Worm (Caenorhabditis elegans) whole organism, young adult: ENCODE results near the gene C48B4.3.

Experiments
- B0035.1 ChIP-seq: sonication (generic microtip); optimal IDR thresholded peaks from 2 replicates; lab custom pipeline; 2016; ENCODE audit warnings: missing genetic modification characterization, mild to moderate bottlenecking, missing compliant biosample characterization, missing genotype, missing genetic modification reagents
- D2030.7 ChIP-seq: fragments of 200-800 bp; sonication (Bioruptor generic); IDR thresholded peaks from 2 replicates; pipeline ENCODE4 v1.3.6; 2022; ENCODE audit warnings: missing genetic modification reagents, missing genetic modification characterization, missing compliant biosample characterization
- F10E7.11 ChIP-seq: sonication (generic microtip); optimal IDR thresholded peaks from 2 replicates; lab custom pipeline; 2017; ENCODE audit warnings: mild to moderate bottlenecking, missing genetic modification characterization, moderate library complexity, missing compliant biosample characterization
- F33H1.4 ChIP-seq: fragments of 200-800 bp; sonication (Bioruptor generic); IDR thresholded peaks from 2 replicates; pipeline ENCODE4 v1.3.6; 2022; ENCODE audit warnings: missing genetic modification reagents, missing genetic modification characterization, missing compliant biosample characterization
- F49E8.2 ChIP-seq: sonication (generic microtip); optimal IDR thresholded peaks from 3 replicates; lab custom pipeline; 2017; ENCODE audit warnings: missing genetic modification characterization, mild to moderate bottlenecking, missing compliant biosample characterization, antibody characterized with exemption, moderate library complexity; ENCODE audit not compliant: insufficient read depth
- F55B11.4 ChIP-seq: sonication (generic microtip); optimal IDR thresholded peaks from 2 replicates; lab custom pipeline; 2016; ENCODE audit warnings: missing compliant biosample characterization, missing genetic modification characterization, borderline replicate concordance; ENCODE audit not compliant: insufficient read depth
- F57A8.1 ChIP-seq: fragments of 200-800 bp; sonication (Bioruptor generic); optimal IDR thresholded peaks from 2 replicates; lab custom pipeline; 2018; ENCODE audit warnings: mild to moderate bottlenecking, missing genetic modification characterization, moderate library complexity, missing compliant biosample characterization
- T26A5.8 ChIP-seq: sonication (generic microtip); optimal IDR thresholded peaks from 2 replicates; lab custom pipeline; 2016; ENCODE audit warnings: missing genetic modification characterization, missing compliant biosample characterization
- Y79H2A.3 ChIP-seq: fragments of 200-800 bp; sonication (Bioruptor generic); conservative IDR thresholded peaks from 2 replicates; pipeline ENCODE4 v1.3.6; 2022; ENCODE audit warnings: missing genetic modification reagents, missing genetic modification characterization, missing compliant biosample characterization
- ZK185.1 ChIP-seq: sonication (generic microtip); optimal IDR thresholded peaks from 2 replicates; lab custom pipeline; 2016; ENCODE audit warnings: mild to moderate bottlenecking, missing genetic modification characterization, missing compliant biosample characterization; ENCODE audit not compliant: poor library complexity, severe bottlenecking
- aptf-2 ChIP-seq: fragments of 200-800 bp; sonication (Bioruptor generic); conservative IDR thresholded peaks from 2 replicates; pipeline ENCODE4 v1.3.6; 2022; ENCODE audit warnings: missing genetic modification reagents, missing genetic modification characterization, missing compliant biosample characterization
- aptf-3 ChIP-seq: fragments of 200-800 bp; sonication (Bioruptor generic); IDR thresholded peaks from 2 replicates; pipeline ENCODE4 v1.3.6; 2022; ENCODE audit warnings: missing genetic modification characterization, missing compliant biosample characterization
- attf-3 ChIP-seq: fragments of 200-800 bp; sonication (Bioruptor generic); conservative IDR thresholded peaks from 2 replicates; pipeline ENCODE4 v1.3.6; 2022; ENCODE audit warnings: missing genetic modification reagents, missing genetic modification characterization, missing compliant biosample characterization
- attf-6 ChIP-seq: fragments of 200-800 bp; sonication (Bioruptor generic); IDR thresholded peaks from 2 replicates; pipeline ENCODE4 v1.3.6; 2022; ENCODE audit warnings: missing genetic modification reagents, missing genetic modification characterization, missing compliant biosample characterization
- bed-1 ChIP-seq: fragments of 200-800 bp; sonication (Bioruptor generic); IDR thresholded peaks from 2 replicates; pipeline ENCODE4 v1.3.6; 2022; ENCODE audit warnings: missing genetic modification reagents, missing genetic modification characterization, missing compliant biosample characterization
- cebp-1 ChIP-seq, 2 experiments: fragments of 200-800 bp in 1 of 2; sonication (Bioruptor generic) in 1 of 2; sonication (generic microtip) in 1 of 2; IDR thresholded peaks in 1 of 2; optimal IDR thresholded peaks in 1 of 2; 2 replicates each; pipeline versions ENCODE4 v1.3.6 to Lab custom; 2017 to 2022; ENCODE audit warnings: missing compliant biosample characterization in 2 of 2, missing genetic modification characterization in 2 of 2, mild to moderate bottlenecking in 1 of 2, missing genetic modification reagents in 1 of 2, moderate library complexity in 1 of 2
- cebp-2 ChIP-seq: fragments of 200-800 bp; sonication (Bioruptor generic); IDR thresholded peaks from 2 replicates; pipeline ENCODE4 v1.3.6; 2022; ENCODE audit warnings: missing genetic modification characterization, missing compliant biosample characterization
- ceh-100 ChIP-seq: fragments of 200-800 bp; sonication (Bioruptor generic); IDR thresholded peaks from 2 replicates; pipeline ENCODE4 v1.3.6; 2022; ENCODE audit warnings: missing genetic modification reagents, missing genetic modification characterization, missing compliant biosample characterization
- ceh-58 ChIP-seq: fragments of 200-800 bp; sonication (Bioruptor generic); IDR thresholded peaks from 2 replicates; pipeline ENCODE4 v1.3.6; 2022; ENCODE audit warnings: missing genetic modification characterization, missing compliant biosample characterization
- dpff-1 ChIP-seq: sonication (generic microtip); optimal IDR thresholded peaks from 2 replicates; lab custom pipeline; 2017; ENCODE audit warnings: mild to moderate bottlenecking, missing genetic modification characterization, missing compliant biosample characterization
- dpl-1 ChIP-seq: fragments of 150-350 bp; optimal IDR thresholded peaks from 2 replicates; lab custom pipeline; 2014; ENCODE audit warnings: missing biosample characterization, missing genetic modification reagents, missing genetic modification characterization
- egl-18 ChIP-seq: fragments of 200-800 bp; sonication (Bioruptor generic); IDR thresholded peaks from 2 replicates; pipeline ENCODE4 v1.3.6; 2022; ENCODE audit warnings: missing genetic modification reagents, missing genetic modification characterization, missing compliant biosample characterization
- fkh-3 ChIP-seq: sonication (generic microtip); optimal IDR thresholded peaks from 2 replicates; lab custom pipeline; 2016; ENCODE audit warnings: mild to moderate bottlenecking, missing genetic modification characterization, missing compliant biosample characterization
- gei-17 ChIP-seq: fragments of 200-800 bp; sonication (Bioruptor generic); optimal IDR thresholded peaks from 2 replicates; lab custom pipeline; 2018; ENCODE audit warnings: mild to moderate bottlenecking, missing genetic modification characterization, missing compliant biosample characterization
- let-526 ChIP-seq: fragments of 200-800 bp; sonication (Bioruptor generic); IDR thresholded peaks from 2 replicates; pipeline ENCODE4 v1.3.6; 2022; ENCODE audit warnings: missing genetic modification reagents, missing genetic modification characterization, missing compliant biosample characterization
- lir-1 ChIP-seq: fragments of 200-800 bp; sonication (Bioruptor generic); conservative IDR thresholded peaks from 2 replicates; pipeline ENCODE4 v1.3.6; 2022; ENCODE audit warnings: missing genetic modification reagents, missing genetic modification characterization, missing compliant biosample characterization
- lsy-27 ChIP-seq: sonication (generic microtip); optimal IDR thresholded peaks from 2 replicates; lab custom pipeline; 2017; ENCODE audit warnings: missing genetic modification characterization, mild to moderate bottlenecking, missing compliant biosample characterization, antibody characterized with exemption, missing genotype, borderline replicate concordance; ENCODE audit not compliant: insufficient read depth
- mcd-1 ChIP-seq: fragments of 200-800 bp; sonication (Bioruptor generic); IDR thresholded peaks from 2 replicates; pipeline ENCODE4 v1.3.6; 2022; ENCODE audit warnings: missing genetic modification reagents, missing genetic modification characterization, missing compliant biosample characterization
- mes-4 ChIP-seq: sonication (generic microtip); optimal IDR thresholded peaks from 2 replicates; lab custom pipeline; 2016; ENCODE audit warnings: missing genotype, missing genetic modification characterization, missing compliant biosample characterization
- nfya-2 ChIP-seq: fragments of 200-800 bp; sonication (Bioruptor generic); IDR thresholded peaks from 2 replicates; pipeline ENCODE4 v1.3.6; 2022; ENCODE audit warnings: missing genetic modification reagents, missing genetic modification characterization, missing compliant biosample characterization
- nhr-27 ChIP-seq: fragments of 200-800 bp; sonication (Bioruptor generic); optimal IDR thresholded peaks from 2 replicates; lab custom pipeline; 2018; ENCODE audit warnings: mild to moderate bottlenecking, missing genetic modification characterization, moderate library complexity, missing compliant biosample characterization
- rec-8 ChIP-seq, 2 experiments: sonication (generic microtip); optimal IDR thresholded peaks; 2 replicates each; lab custom pipeline; 2016; ENCODE audit warnings: mild to moderate bottlenecking in 2 of 2, missing genetic modification characterization in 2 of 2, missing genetic modification reagents in 2 of 2, missing genotype in 2 of 2, missing biosample characterization in 1 of 2, missing compliant biosample characterization in 1 of 2, moderate library complexity in 1 of 2
- repo-1 ChIP-seq: sonication (generic microtip); optimal IDR thresholded peaks from 2 replicates; lab custom pipeline; 2017; ENCODE audit warnings: mild to moderate bottlenecking, missing genetic modification characterization, missing compliant biosample characterization
- sea-2 ChIP-seq: fragments of 200-800 bp; sonication (Bioruptor generic); IDR thresholded peaks from 2 replicates; pipeline ENCODE4 v1.3.6; 2022; ENCODE audit warnings: missing genetic modification characterization, missing compliant biosample characterization
- snpc-3.4 ChIP-seq: sonication (generic microtip); optimal IDR thresholded peaks from 2 replicates; lab custom pipeline; 2017; ENCODE audit warnings: missing genetic modification characterization, mild to moderate bottlenecking, missing compliant biosample characterization, antibody characterized with exemption, moderate library complexity, missing genotype, missing genetic modification reagents
- snpc-4 ChIP-seq, 5 experiments: fragments of 150-350 bp in 1 of 5; sonication (generic microtip) in 4 of 5; optimal IDR thresholded peaks; 2 replicates each; lab custom pipeline; 2014 to 2018; ENCODE audit warnings: missing genetic modification characterization in 5 of 5, missing biosample characterization in 3 of 5, antibody characterized with exemption in 2 of 5, mild to moderate bottlenecking in 2 of 5, missing compliant biosample characterization in 2 of 5, missing genotype in 2 of 5, moderate library complexity in 2 of 5, missing genetic modification reagents in 1 of 5
- somi-1 ChIP-seq: fragments of 200-800 bp; sonication (Bioruptor generic); optimal IDR thresholded peaks from 2 replicates; lab custom pipeline; 2018; ENCODE audit warnings: mild to moderate bottlenecking, missing genetic modification characterization, missing compliant biosample characterization
- sptf-2 ChIP-seq: fragments of 200-800 bp; sonication (Bioruptor generic); optimal IDR thresholded peaks from 2 replicates; lab custom pipeline; 2018; ENCODE audit warnings: mild to moderate bottlenecking, missing genetic modification characterization, missing compliant biosample characterization
- tbp1 ChIP-seq: fragments of 200-800 bp; sonication (Bioruptor generic); optimal IDR thresholded peaks from 2 replicates; lab custom pipeline; 2018; ENCODE audit warnings: mild to moderate bottlenecking, missing genetic modification characterization, missing compliant biosample characterization
- tbx-9 ChIP-seq: sonication (generic microtip); optimal IDR thresholded peaks from 2 replicates; lab custom pipeline; 2016; ENCODE audit warnings: borderline replicate concordance, missing genetic modification characterization, inconsistent platforms, missing compliant biosample characterization
- unc-62 ChIP-seq: fragments of 150-350 bp; optimal IDR thresholded peaks from 2 replicates; lab custom pipeline; 2014; ENCODE audit warnings: missing biosample characterization, missing genetic modification reagents, missing genetic modification characterization
- zfh-2 ChIP-seq: fragments of 200-800 bp; sonication (Bioruptor generic); conservative IDR thresholded peaks from 2 replicates; pipeline ENCODE4 v1.3.6; 2022; ENCODE audit warnings: missing genetic modification reagents, missing genetic modification characterization, missing compliant biosample characterization
- zim-3 ChIP-seq: sonication (generic microtip); optimal IDR thresholded peaks from 2 replicates; lab custom pipeline; 2017; ENCODE audit warnings: mild to moderate bottlenecking, missing genetic modification characterization, moderate library complexity, missing compliant biosample characterization
- ztf-25 ChIP-seq: fragments of 200-800 bp; sonication (Bioruptor generic); IDR thresholded peaks from 2 replicates; pipeline ENCODE4 v1.3.6; 2022; ENCODE audit warnings: missing genetic modification reagents, missing genetic modification characterization, missing compliant biosample characterization
- ztf-26 ChIP-seq: sonication (generic microtip); optimal IDR thresholded peaks from 2 replicates; lab custom pipeline; 2017; ENCODE audit warnings: missing genetic modification characterization, missing compliant biosample characterization
- ztf-3 ChIP-seq: fragments of 200-800 bp; sonication (Bioruptor generic); optimal IDR thresholded peaks from 2 replicates; lab custom pipeline; 2018; ENCODE audit warnings: mild to moderate bottlenecking, missing genetic modification characterization, missing compliant biosample characterization

C48B4.3 gene

DNA sequence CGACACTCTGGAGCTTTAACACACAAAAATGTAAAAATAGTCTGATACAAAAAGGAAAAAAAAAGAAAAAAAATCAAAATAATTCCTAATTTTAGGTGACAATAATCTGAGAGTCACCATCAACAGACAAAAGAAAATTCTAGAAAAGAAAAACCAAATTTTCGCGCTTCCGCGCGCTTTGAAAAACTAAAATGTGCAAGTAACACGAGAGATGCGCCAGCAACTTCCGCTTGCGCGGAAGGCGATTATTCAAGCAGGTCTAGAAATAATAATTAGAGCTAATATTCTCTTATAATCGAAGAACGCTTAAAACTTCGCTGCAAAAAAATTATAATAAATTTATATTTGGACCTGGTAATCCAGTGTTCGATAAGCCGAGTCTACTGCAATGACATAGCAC lies 34.7 kb upstream of the C48B4.3 start (continued):
- TF ChIP-seq zfh-2 (GFP tag; lab: Robert Waterston, UW) = no peak
- peak in 1 of 2 experiments; percentile 17 for TF ChIP-seq rec-8 (tag; optimal IDR thresholded peaks at IDR 0.05; lab: Kevin White, UChicago)
- peak; percentile 97 for TF ChIP-seq Y79H2A.3 (GFP tag; lab: Robert Waterston, UW)
- peak; percentile 97 for TF ChIP-seq F33H1.4 (GFP tag; lab: Robert Waterston, UW)
- TF ChIP-seq sea-2 = no peak
- peak; percentile 72 for TF ChIP-seq repo-1
- no peak for TF ChIP-seq nhr-27
- TF ChIP-seq mcd-1 = peak; percentile 95
- no peak for TF ChIP-seq ztf-3 (GFP tag; lab: Kevin White, UChicago)
- TF ChIP-seq ztf-26 (tag; lab: Kevin White, UChicago) = no peak
- no peak for TF ChIP-seq somi-1
- peak; percentile 91 for TF ChIP-seq attf-6 (GFP tag; lab: Robert Waterston, UW)
- TF ChIP-seq F10E7.11 (tag; lab: Kevin White, UChicago) = no peak
- no peak for TF ChIP-seq F55B11.4 (tag; lab: Kevin White, UChicago)
- TF ChIP-seq nfya-2 = peak; percentile 87; the same call in 1 of the 2 replicates
- no peak for TF ChIP-seq sptf-2 (GFP tag; lab: Kevin White, UChicago)
- peak; percentile 3 for TF ChIP-seq T26A5.8
- peak; percentile 40 for TF ChIP-seq lsy-27 (tag; lab: Kevin White, UChicago)
- TF ChIP-seq unc-62 (GFP tag; lab: Kevin White, UChicago) = no peak
- TF ChIP-seq dpff-1 (tag; lab: Kevin White, UChicago) = no peak
- TF ChIP-seq aptf-3 (GFP tag; lab: Robert Waterston, UW) = no peak
- no peak for TF ChIP-seq zim-3 (tag; lab: Kevin White, UChicago)
- peak; percentile 57 for TF ChIP-seq mes-4 (tag; lab: Kevin White, UChicago)
- peak; percentile 68; the same call in 1 of the 2 replicates for TF ChIP-seq aptf-2
- TF ChIP-seq dpl-1 (GFP tag; lab: Kevin White, UChicago) = peak; percentile 99
- peak; percentile 85 for TF ChIP-seq ceh-100 (GFP tag; lab: Robert Waterston, UW)
- no peak for TF ChIP-seq B0035.1 (tag; lab: Kevin White, UChicago)
- peak; percentile 99 for TF ChIP-seq D2030.7 (GFP tag; lab: Robert Waterston, UW)
- no peak for TF ChIP-seq fkh-3
- TF ChIP-seq F57A8.1 (GFP tag; lab: Kevin White, UChicago) = no peak
- 0 out of 2 replicates have a peak, but pooled peaks have one; percentile 25 for TF ChIP-seq bed-1
- TF ChIP-seq ZK185.1 (tag; lab: Kevin White, UChicago) = peak; percentile 69
- TF ChIP-seq tbx-9 = no peak
- peak; percentile 75 for TF ChIP-seq tbp1 (GFP tag; lab: Kevin White, UChicago)
- TF ChIP-seq attf-3 = peak; percentile 72
- TF ChIP-seq cebp-2 (GFP tag; lab: Robert Waterston, UW) = no peak
- 0 out of 2 replicates have a peak, but pooled peaks have one; percentile 49 for TF ChIP-seq egl-18 (GFP tag; lab: Robert Waterston, UW)
- no peak for TF ChIP-seq cebp-1 (GFP tag; IDR thresholded peaks at IDR 0.05; lab: Robert Waterston, UW)
- TF ChIP-seq cebp-1 (tag; optimal IDR thresholded peaks at IDR 0.05; lab: Kevin White, UChicago) = peak; percentile 33
- TF ChIP-seq gei-17 (GFP tag; lab: Kevin White, UChicago) = no peak
- peak; percentile 52 for TF ChIP-seq snpc-4 (GFP tag; optimal IDR thresholded peaks at IDR 0.05; lab: Kevin White, UChicago)
- TF ChIP-seq snpc-4 (tag; optimal IDR thresholded peaks at IDR 0.05; lab: Kevin White, UChicago) = peak; percentile 54 to 86 (median 70)
- peak; percentile 93 for TF ChIP-seq lir-1 (GFP tag; lab: Robert Waterston, UW)
- TF ChIP-seq ztf-25 = no peak
- peak; percentile 97 for TF ChIP-seq snpc-3.4 (tag; lab: Kevin White, UChicago)
- TF ChIP-seq F49E8.2 (tag; lab: Kevin White, UChicago) = peak; percentile 97
- no peak for TF ChIP-seq ceh-58 (GFP tag; lab: Robert Waterston, UW)
- TF ChIP-seq let-526 (GFP tag; lab: Robert Waterston, UW) = no peak
